Fruit fly (Drosophila melanogaster) whole organism, embryonic: Measurements from ENCODE around the gene CG32188.

ENCODE experiments used
- Bdp1 ChIP-seq: fragments of 200-800 bp; sonication (Bioruptor generic); optimal IDR thresholded peaks from 3 replicates; lab custom pipeline; 2016; ENCODE audit warnings: missing biosample characterization, missing genetic modification characterization
- Bteb2 ChIP-seq: fragments of 200-800 bp; sonication (Bioruptor generic); optimal IDR thresholded peaks from 2 replicates; lab custom pipeline; 2016; ENCODE audit warnings: missing biosample characterization, missing genetic modification characterization
- CG10979 ChIP-seq: fragments of 200-800 bp; sonication (Bioruptor generic); optimal IDR thresholded peaks from 2 replicates; lab custom pipeline; 2018; ENCODE audit warnings: missing biosample characterization, mild to moderate bottlenecking, missing genetic modification characterization, moderate library complexity
- CG12071 ChIP-seq: fragments of 200-800 bp; sonication (Bioruptor generic); optimal IDR thresholded peaks from 3 replicates; lab custom pipeline; 2018; ENCODE audit warnings: missing biosample characterization, mild to moderate bottlenecking, missing genetic modification characterization
- CG12236 ChIP-seq: fragments of 200-800 bp; sonication (Bioruptor generic); optimal IDR thresholded peaks from 2 replicates; lab custom pipeline; 2016; ENCODE audit warnings: missing biosample characterization, missing genetic modification characterization
- CG1233 ChIP-seq: fragments of 200-800 bp; sonication (Bioruptor generic); optimal IDR thresholded peaks from 4 replicates; lab custom pipeline; 2018; ENCODE audit warnings: missing biosample characterization, mild to moderate bottlenecking, missing genetic modification characterization
- CG12769 ChIP-seq: fragments of 200-800 bp; sonication (Bioruptor generic); optimal IDR thresholded peaks from 2 replicates; lab custom pipeline; 2019; ENCODE audit warnings: missing biosample characterization, mild to moderate bottlenecking, missing genetic modification characterization, moderate library complexity
- CG13123 ChIP-seq: fragments of 200-800 bp; sonication (Bioruptor generic); optimal IDR thresholded peaks from 2 replicates; lab custom pipeline; 2016; ENCODE audit warnings: missing biosample characterization, missing genetic modification characterization
- CG14965 ChIP-seq: fragments of 200-800 bp; sonication (Bioruptor generic); optimal IDR thresholded peaks from 2 replicates; lab custom pipeline; 2016; ENCODE audit warnings: missing biosample characterization, missing genetic modification characterization, borderline replicate concordance
- CG15479 ChIP-seq: fragments of 200-800 bp; sonication (Bioruptor generic); optimal IDR thresholded peaks from 3 replicates; lab custom pipeline; 2019; ENCODE audit warnings: missing biosample characterization, mild to moderate bottlenecking, missing genetic modification characterization, moderate library complexity
- CG1792 ChIP-seq: fragments of 200-800 bp; sonication (Bioruptor generic); optimal IDR thresholded peaks from 2 replicates; lab custom pipeline; 2016; ENCODE audit warnings: missing biosample characterization, missing genetic modification characterization
- CG2116 ChIP-seq: fragments of 200-800 bp; sonication (Bioruptor generic); optimal IDR thresholded peaks from 3 replicates; lab custom pipeline; 2018; ENCODE audit warnings: missing biosample characterization, mild to moderate bottlenecking, missing genetic modification characterization
- CG2199 ChIP-seq: fragments of 200-800 bp; sonication (Bioruptor generic); IDR thresholded peaks from 3 replicates; pipeline ENCODE4 v1.3.6; 2022; ENCODE audit warnings: missing biosample characterization, missing genetic modification characterization
- CG31388 ChIP-seq: fragments of 200-800 bp; sonication (Bioruptor generic); optimal IDR thresholded peaks from 2 replicates; lab custom pipeline; 2016; ENCODE audit warnings: missing biosample characterization, missing genetic modification characterization
- CG4360 ChIP-seq: fragments of 200-800 bp; sonication (Bioruptor generic); IDR thresholded peaks from 2 replicates; pipeline ENCODE4 v1.3.6; 2022; ENCODE audit warnings: missing biosample characterization, missing genetic modification characterization
- CG43689 ChIP-seq: fragments of 200-800 bp; sonication (Bioruptor generic); IDR thresholded peaks from 2 replicates; pipeline ENCODE4 v1.3.6; 2022; ENCODE audit warnings: missing biosample characterization, missing genetic modification characterization
- CG5180 ChIP-seq: fragments of 200-800 bp; sonication (Bioruptor generic); optimal IDR thresholded peaks from 3 replicates; lab custom pipeline; 2017; ENCODE audit warnings: missing biosample characterization, missing genetic modification characterization, mild to moderate bottlenecking, moderate library complexity, missing genetic modification reagents
- CG6791 ChIP-seq: fragments of 200-800 bp; sonication (Bioruptor generic); IDR thresholded peaks from 3 replicates; pipeline ENCODE4 v1.3.6; 2022; ENCODE audit warnings: missing biosample characterization, missing genetic modification characterization; ENCODE audit not compliant: partially characterized antibody
- CG8765 ChIP-seq: fragments of 200-800 bp; sonication (Bioruptor generic); IDR thresholded peaks from 2 replicates; pipeline ENCODE4 v1.3.6; 2022; ENCODE audit warnings: missing biosample characterization, missing genetic modification characterization
- CkIIα-i1 ChIP-seq: fragments of 200-800 bp; sonication (Bioruptor generic); IDR thresholded peaks from 2 replicates; pipeline ENCODE4 v1.3.6; 2022; ENCODE audit warnings: missing biosample characterization, missing genetic modification characterization
- Dad ChIP-seq: fragments of 200-800 bp; sonication (Bioruptor generic); optimal IDR thresholded peaks from 3 replicates; lab custom pipeline; 2016; ENCODE audit warnings: missing biosample characterization, missing genetic modification characterization
- Dbx ChIP-seq: fragments of 200-800 bp; sonication (Bioruptor generic); IDR thresholded peaks from 3 replicates; pipeline ENCODE4 v1.3.6; 2022; ENCODE audit warnings: missing biosample characterization, missing genetic modification characterization
- Fer1 ChIP-seq: fragments of 200-800 bp; sonication (Bioruptor generic); optimal IDR thresholded peaks from 2 replicates; lab custom pipeline; 2017; ENCODE audit warnings: missing biosample characterization, mild to moderate bottlenecking, missing genetic modification characterization
- HLH3B ChIP-seq: fragments of 200-800 bp; sonication (Bioruptor generic); IDR thresholded peaks from 2 replicates; pipeline ENCODE4 v1.3.6; 2022; ENCODE audit warnings: missing biosample characterization, missing genetic modification characterization
- Hand ChIP-seq: fragments of 200-800 bp; sonication (Bioruptor generic); optimal IDR thresholded peaks from 2 replicates; lab custom pipeline; 2017; ENCODE audit warnings: mild to moderate bottlenecking, missing biosample characterization, missing genetic modification reagents, missing genetic modification characterization
- MBD-R2 ChIP-seq: fragments of 200-800 bp; sonication (Bioruptor generic); IDR thresholded peaks from 2 replicates; pipeline ENCODE4 v1.3.6; 2022; ENCODE audit warnings: missing biosample characterization, missing genetic modification characterization
- Med ChIP-seq: fragments of 200-800 bp; sonication (Bioruptor generic); peaks from one replicate; lab custom pipeline; 2016; ENCODE audit warnings: missing biosample characterization, missing genetic modification characterization, mild to moderate bottlenecking, inconsistent platforms, moderate library complexity
- Oaz ChIP-seq: fragments of 200-800 bp; sonication (Bioruptor generic); IDR thresholded peaks from 2 replicates; pipeline ENCODE4 v1.3.6; 2022; ENCODE audit warnings: missing biosample characterization, missing genetic modification characterization
- Ptx1 ChIP-seq: fragments of 200-800 bp; sonication (Bioruptor generic); IDR thresholded peaks from 2 replicates; pipeline ENCODE4 v1.3.6; 2022; ENCODE audit warnings: missing biosample characterization, missing genetic modification characterization
- Rx ChIP-seq: fragments of 200-800 bp; sonication (Bioruptor generic); IDR thresholded peaks from 2 replicates; pipeline ENCODE4 v1.3.6; 2022; ENCODE audit warnings: missing biosample characterization, missing genetic modification characterization
- Sox102F ChIP-seq: fragments of 200-800 bp; sonication (Bioruptor generic); optimal IDR thresholded peaks from 2 replicates; lab custom pipeline; 2018; ENCODE audit warnings: missing biosample characterization, mild to moderate bottlenecking, missing genetic modification characterization, moderate library complexity
- Ssrp ChIP-seq: fragments of 200-800 bp; sonication (Bioruptor generic); optimal IDR thresholded peaks from 2 replicates; lab custom pipeline; 2018; ENCODE audit warnings: missing biosample characterization, mild to moderate bottlenecking, missing genetic modification characterization, moderate library complexity
- br ChIP-seq: fragments of >200 bp; optimal IDR thresholded peaks from 2 replicates; lab custom pipeline; 2017
- da ChIP-seq: fragments of 200-800 bp; sonication (Bioruptor generic); optimal IDR thresholded peaks from 2 replicates; lab custom pipeline; 2016; ENCODE audit warnings: missing biosample characterization, missing genetic modification characterization
- danr ChIP-seq: fragments of 200-800 bp; sonication (Bioruptor generic); IDR thresholded peaks from 2 replicates; pipeline ENCODE4 v1.3.6; 2022; ENCODE audit warnings: missing biosample characterization, missing genetic modification characterization
- gcm2 ChIP-seq: fragments of 200-800 bp; sonication (Bioruptor generic); optimal IDR thresholded peaks from 2 replicates; lab custom pipeline; 2016; ENCODE audit warnings: missing biosample characterization, missing genetic modification characterization
- hbn ChIP-seq: fragments of 200-800 bp; sonication (Bioruptor generic); IDR thresholded peaks from 2 replicates; pipeline ENCODE4 v1.3.6; 2022; ENCODE audit warnings: missing biosample characterization, missing genetic modification characterization; ENCODE audit not compliant: partially characterized antibody
- jigr1 ChIP-seq: fragments of 200-800 bp; sonication (Bioruptor generic); IDR thresholded peaks from 3 replicates; pipeline ENCODE4 v1.3.6; 2022; ENCODE audit warnings: missing biosample characterization, missing genetic modification characterization
- kah ChIP-seq: fragments of 200-800 bp; sonication (Bioruptor generic); optimal IDR thresholded peaks from 2 replicates; lab custom pipeline; 2018; ENCODE audit warnings: missing biosample characterization, mild to moderate bottlenecking, missing genetic modification characterization
- lov ChIP-seq, 2 experiments: fragments of 200-800 bp in 1 of 2; fragments of >200 bp in 1 of 2; sonication (Bioruptor generic) in 1 of 2; IDR thresholded peaks in 1 of 2; optimal IDR thresholded peaks in 1 of 2; 2 replicates in 1 of 2; 3 replicates in 1 of 2; pipeline versions ENCODE4 v1.3.6 to Lab custom; 2017 to 2022; ENCODE audit warnings: missing biosample characterization in 1 of 2, missing genetic modification characterization in 1 of 2
- mirr ChIP-seq: fragments of 200-800 bp; sonication (Bioruptor generic); optimal IDR thresholded peaks from 3 replicates; lab custom pipeline; 2018; ENCODE audit warnings: missing biosample characterization, mild to moderate bottlenecking, missing genetic modification characterization
- nau ChIP-seq: fragments of 200-800 bp; sonication (Bioruptor generic); optimal IDR thresholded peaks from 3 replicates; lab custom pipeline; 2017; ENCODE audit warnings: missing biosample characterization, mild to moderate bottlenecking, missing genetic modification characterization, missing genetic modification reagents
- phol ChIP-seq: fragments of 200-800 bp; sonication (Bioruptor generic); optimal IDR thresholded peaks from 3 replicates; lab custom pipeline; 2018; ENCODE audit warnings: missing biosample characterization, mild to moderate bottlenecking, missing genetic modification characterization, moderate library complexity
- prd ChIP-seq, 3 experiments: fragments of >200 bp in 2 of 3; fragments of 200-800 bp in 1 of 3; sonication (Bioruptor generic) in 1 of 3; optimal IDR thresholded peaks in 2 of 3; IDR thresholded peaks in 1 of 3; 2 replicates in 2 of 3; 3 replicates in 1 of 3; pipeline versions ENCODE4 v1.3.6 to Lab custom; 2017 to 2022; ENCODE audit warnings: missing biosample characterization in 1 of 3, missing genetic modification characterization in 1 of 3
- row ChIP-seq: fragments of 200-800 bp; sonication (Bioruptor generic); IDR thresholded peaks from 3 replicates; pipeline ENCODE4 v1.3.6; 2022; ENCODE audit warnings: missing biosample characterization, missing genetic modification characterization
- sima ChIP-seq: fragments of 200-800 bp; sonication (Bioruptor generic); optimal IDR thresholded peaks from 2 replicates; lab custom pipeline; 2016; ENCODE audit warnings: missing biosample characterization, missing genetic modification characterization
- sr ChIP-seq: fragments of 200-800 bp; sonication (Bioruptor generic); IDR thresholded peaks from 3 replicates; pipeline ENCODE4 v1.3.6; 2022; ENCODE audit warnings: missing biosample characterization, missing genetic modification characterization
- stc ChIP-seq: fragments of 200-800 bp; sonication (Bioruptor generic); IDR thresholded peaks from 2 replicates; pipeline ENCODE4 v1.3.6; 2022; ENCODE audit warnings: missing biosample characterization, missing genetic modification characterization

The CG32188 gene

dm6 chr3L:17856655-17857479 is 23.4 kb upstream of the CG32188 start, which contains the start of gene CG5535 (continued):
- no peak for TF ChIP-seq lov (optimal IDR thresholded peaks at IDR 0.05; lab: Kevin White, UChicago)
- TF ChIP-seq lov (GFP tag; IDR thresholded peaks at IDR 0.05; lab: Robert Waterston, UW), result peak; percentile 82; the same call in 2 of the 3 replicates
- TF ChIP-seq CkIIα-i1, result no peak
- peak; percentile 36 for TF ChIP-seq mirr (GFP tag; lab: Kevin White, UChicago)
- TF ChIP-seq jigr1 (GFP tag; lab: Robert Waterston, UW), result no peak
- TF ChIP-seq CG2199 (GFP tag; lab: Robert Waterston, UW), result peak; percentile 74
- no peak for TF ChIP-seq Bdp1 (GFP tag; lab: Kevin White, UChicago)
- TF ChIP-seq CG43689, result 0 out of 2 replicates have a peak, but pooled peaks have one; percentile 19
- peak; percentile 80 for TF ChIP-seq Sox102F
- TF ChIP-seq Hand (GFP tag; lab: Kevin White, UChicago), result peak; percentile 75
- TF ChIP-seq Dbx (GFP tag; lab: Robert Waterston, UW), result no peak; the same call in 1 of the 3 replicates
- TF ChIP-seq Dad (GFP tag; lab: Kevin White, UChicago), result no peak
- no peak for TF ChIP-seq kah
- peak; percentile 45; the same call in 1 of the 2 replicates for TF ChIP-seq HLH3B
- TF ChIP-seq hbn, result no peak
- TF ChIP-seq CG12769 (tag; lab: Kevin White, UChicago), result peak; percentile 75
- peak; percentile 87 for TF ChIP-seq Ssrp
- TF ChIP-seq CG12071 (GFP tag; lab: Kevin White, UChicago), result peak; percentile 63
- no peak for TF ChIP-seq CG14965 (GFP tag; lab: Kevin White, UChicago)
- peak; percentile 60 for TF ChIP-seq Ptx1 (GFP tag; lab: Robert Waterston, UW)
- TF ChIP-seq CG15479, result no peak
- TF ChIP-seq Fer1 (GFP tag; lab: Kevin White, UChicago), result peak; percentile 48
- TF ChIP-seq nau (GFP tag; lab: Kevin White, UChicago), result no peak
- TF ChIP-seq CG5180 (GFP tag; lab: Kevin White, UChicago), result peak; percentile 65
- TF ChIP-seq CG13123 (GFP tag; lab: Kevin White, UChicago), result no peak
- TF ChIP-seq CG31388 (GFP tag; lab: Kevin White, UChicago), result no peak
- TF ChIP-seq Rx (GFP tag; lab: Robert Waterston, UW), result peak; percentile 65
- TF ChIP-seq CG8765, result 0 out of 2 replicates have a peak, but pooled peaks have one; percentile 17
- TF ChIP-seq CG4360 (GFP tag; lab: Robert Waterston, UW), result no peak
- TF ChIP-seq sr (GFP tag; lab: Robert Waterston, UW), result no peak
- TF ChIP-seq sima (GFP tag; lab: Kevin White, UChicago), result no peak
- TF ChIP-seq da (GFP tag; lab: Kevin White, UChicago), result no peak
- TF ChIP-seq Bteb2 (GFP tag; lab: Kevin White, UChicago), result peak; percentile 15
- TF ChIP-seq row (GFP tag; lab: Robert Waterston, UW), result peak; percentile 88
- TF ChIP-seq Oaz (GFP tag; lab: Robert Waterston, UW), result peak; percentile 47
- TF ChIP-seq stc (GFP tag; lab: Robert Waterston, UW), result peak; percentile 53
- no peak for TF ChIP-seq br (lab: Kevin White, UChicago)
- peak; percentile 32 for TF ChIP-seq CG2116 (GFP tag; lab: Kevin White, UChicago)
- peak; percentile 52; the same call in 1 of the 3 replicates for TF ChIP-seq CG6791 (GFP tag; lab: Robert Waterston, UW)
- TF ChIP-seq CG1792 (GFP tag; lab: Kevin White, UChicago), result no peak
- TF ChIP-seq prd (optimal IDR thresholded peaks at IDR 0.05; lab: Kevin White, UChicago), result no peak
- peak; percentile 62 for TF ChIP-seq prd (GFP tag; IDR thresholded peaks at IDR 0.05; lab: Robert Waterston, UW)
- TF ChIP-seq phol (tag; lab: Kevin White, UChicago), result peak; percentile 84
- TF ChIP-seq CG12236, result no peak
- TF ChIP-seq Med, result peak; percentile 93
- TF ChIP-seq danr (GFP tag; lab: Robert Waterston, UW), result no peak
- TF ChIP-seq MBD-R2 (GFP tag; lab: Robert Waterston, UW), result peak; percentile 27; the same call in 1 of the 2 replicates
- peak; percentile 86 for TF ChIP-seq CG10979 (tag; lab: Kevin White, UChicago)
- TF ChIP-seq gcm2 (GFP tag; lab: Kevin White, UChicago), result no peak
- TF ChIP-seq CG1233 (GFP tag; lab: Kevin White, UChicago), result peak; percentile 87
